Fruit fly (Drosophila melanogaster) whole organism, embryonic: Measurements from ENCODE around the gene akirin.
A peak's percentile ranks its signal among the peaks of the same experiment; 100 is the strongest.

Source experiments
- Bteb2 ChIP-seq: fragments of 200-800 bp; sonication (Bioruptor generic); optimal IDR thresholded peaks from 2 replicates; lab custom pipeline; 2016; ENCODE audit warnings: missing biosample characterization, missing genetic modification characterization
- CG14014 ChIP-seq: fragments of 200-800 bp; sonication (Bioruptor generic); IDR thresholded peaks from 2 replicates; pipeline ENCODE4 v1.3.6; 2022; ENCODE audit warnings: missing biosample characterization, missing genetic modification characterization
- CG14441 ChIP-seq: fragments of 200-800 bp; sonication (Bioruptor generic); IDR thresholded peaks from 2 replicates; pipeline ENCODE4 v1.3.6; 2022; ENCODE audit warnings: missing biosample characterization, missing genetic modification characterization
- CG14860 ChIP-seq: fragments of 200-800 bp; sonication (Bioruptor generic); IDR thresholded peaks from 3 replicates; pipeline ENCODE4 v1.3.6; 2022; ENCODE audit warnings: missing biosample characterization, missing genetic modification characterization; ENCODE audit not compliant: partially characterized antibody
- CG17328 ChIP-seq: fragments of 200-800 bp; sonication (Bioruptor generic); IDR thresholded peaks from 2 replicates; pipeline ENCODE4 v1.3.6; 2022; ENCODE audit warnings: missing biosample characterization, missing genetic modification characterization
- CG17359 ChIP-seq: fragments of 200-800 bp; sonication (Bioruptor generic); optimal IDR thresholded peaks from 3 replicates; lab custom pipeline; 2018; ENCODE audit warnings: missing biosample characterization, mild to moderate bottlenecking, missing genetic modification characterization, moderate library complexity
- CG18599 ChIP-seq: fragments of 200-800 bp; sonication (Bioruptor generic); optimal IDR thresholded peaks from 3 replicates; lab custom pipeline; 2017; ENCODE audit warnings: missing biosample characterization, missing genetic modification characterization, mild to moderate bottlenecking, moderate library complexity, missing genetic modification reagents
- CG2678 ChIP-seq: fragments of 200-800 bp; sonication (Bioruptor generic); optimal IDR thresholded peaks from 3 replicates; lab custom pipeline; 2019; ENCODE audit warnings: missing biosample characterization, mild to moderate bottlenecking, missing genetic modification characterization, moderate library complexity
- CG2875 ChIP-seq: fragments of 200-800 bp; sonication (Bioruptor generic); optimal IDR thresholded peaks from 2 replicates; lab custom pipeline; 2017; ENCODE audit warnings: missing biosample characterization, mild to moderate bottlenecking, missing genetic modification characterization, missing genetic modification reagents
- CG32532 ChIP-seq: fragments of 200-800 bp; sonication (Bioruptor generic); IDR thresholded peaks from 2 replicates; pipeline ENCODE4 v1.3.6; 2022; ENCODE audit warnings: missing biosample characterization, missing genetic modification characterization
- CG34376 ChIP-seq: fragments of 200-800 bp; sonication (Bioruptor generic); optimal IDR thresholded peaks from 2 replicates; lab custom pipeline; 2018; ENCODE audit warnings: missing biosample characterization, mild to moderate bottlenecking, missing genetic modification characterization
- CG4404 ChIP-seq: fragments of 200-800 bp; sonication (Bioruptor generic); IDR thresholded peaks from 2 replicates; pipeline ENCODE4 v1.3.6; 2022; ENCODE audit warnings: missing biosample characterization, missing genetic modification characterization
- CG6683 ChIP-seq: fragments of 200-800 bp; sonication (Bioruptor generic); optimal IDR thresholded peaks from 2 replicates; lab custom pipeline; 2017; ENCODE audit warnings: missing biosample characterization, mild to moderate bottlenecking, missing genetic modification characterization, missing genetic modification reagents
- CG7372 ChIP-seq: fragments of 200-800 bp; sonication (Bioruptor generic); IDR thresholded peaks from 2 replicates; pipeline ENCODE4 v1.3.6; 2022; ENCODE audit warnings: missing biosample characterization, missing genetic modification characterization
- GATAe ChIP-seq: fragments of 200-800 bp; sonication (Bioruptor generic); conservative IDR thresholded peaks from 2 replicates; pipeline ENCODE4 v1.3.6; 2022; ENCODE audit warnings: missing biosample characterization, missing genetic modification characterization
- HmgZ ChIP-seq: fragments of 200-800 bp; sonication (Bioruptor generic); optimal IDR thresholded peaks from 2 replicates; lab custom pipeline; 2018; ENCODE audit warnings: missing biosample characterization, mild to moderate bottlenecking, missing genetic modification characterization
- Hr78 ChIP-seq, 2 experiments: fragments of 200-800 bp in 1 of 2; fragments of >200 bp in 1 of 2; sonication (Bioruptor generic) in 1 of 2; optimal IDR thresholded peaks; 2 replicates each; lab custom pipeline; 2017 to 2019; ENCODE audit warnings: missing biosample characterization in 2 of 2, missing genetic modification characterization in 2 of 2, mild to moderate bottlenecking in 1 of 2, moderate library complexity in 1 of 2
- al ChIP-seq: fragments of 200-800 bp; sonication (Bioruptor generic); IDR thresholded peaks from 2 replicates; pipeline ENCODE4 v1.3.6; 2022; ENCODE audit warnings: missing biosample characterization, missing genetic modification characterization
- aop ChIP-seq: fragments of 200-800 bp; sonication (Bioruptor generic); IDR thresholded peaks from 2 replicates; pipeline ENCODE4 v1.3.6; 2022; ENCODE audit warnings: missing biosample characterization, missing genetic modification characterization
- ase ChIP-seq: fragments of 200-800 bp; sonication (Bioruptor generic); IDR thresholded peaks from 3 replicates; pipeline ENCODE4 v1.3.6; 2022; ENCODE audit warnings: missing biosample characterization, missing genetic modification characterization
- ash1 ChIP-seq: fragments of 200-800 bp; sonication (Bioruptor generic); optimal IDR thresholded peaks from 2 replicates; lab custom pipeline; 2018; ENCODE audit warnings: missing biosample characterization, mild to moderate bottlenecking, missing genetic modification characterization
- bab2 ChIP-seq: fragments of 200-800 bp; sonication (Bioruptor generic); optimal IDR thresholded peaks from 2 replicates; lab custom pipeline; 2016; ENCODE audit warnings: missing biosample characterization, missing genetic modification characterization
- dati ChIP-seq: fragments of 200-800 bp; sonication (Bioruptor generic); IDR thresholded peaks from 2 replicates; pipeline ENCODE4 v1.3.6; 2022; ENCODE audit warnings: missing biosample characterization, missing genetic modification characterization
- emc ChIP-seq: fragments of 200-800 bp; sonication (Bioruptor generic); optimal IDR thresholded peaks from 2 replicates; lab custom pipeline; 2016; ENCODE audit warnings: missing biosample characterization, missing genetic modification characterization
- ewg ChIP-seq: fragments of 200-800 bp; sonication (Bioruptor generic); optimal IDR thresholded peaks from 3 replicates; lab custom pipeline; 2017; ENCODE audit warnings: mild to moderate bottlenecking, missing biosample characterization, missing genetic modification reagents, missing genetic modification characterization
- exex ChIP-seq: fragments of 200-800 bp; sonication (Bioruptor generic); optimal IDR thresholded peaks from 4 replicates; lab custom pipeline; 2018; ENCODE audit warnings: missing biosample characterization, mild to moderate bottlenecking, missing genetic modification characterization, moderate library complexity
- grn ChIP-seq: fragments of 200-800 bp; sonication (Bioruptor generic); optimal IDR thresholded peaks from 3 replicates; lab custom pipeline; 2017; ENCODE audit warnings: missing biosample characterization, missing genetic modification characterization
- gsb ChIP-seq: fragments of 200-800 bp; sonication (Bioruptor generic); IDR thresholded peaks from 2 replicates; pipeline ENCODE4 v1.3.6; 2022; ENCODE audit warnings: missing biosample characterization, missing genetic modification characterization
- h ChIP-seq: fragments of >200 bp; optimal IDR thresholded peaks from 2 replicates; lab custom pipeline; 2017
- ham ChIP-seq: fragments of 200-800 bp; sonication (Bioruptor generic); IDR thresholded peaks from 2 replicates; pipeline ENCODE4 v1.3.6; 2022; ENCODE audit warnings: missing biosample characterization, missing genetic modification characterization
- hkb ChIP-seq, 2 experiments: fragments of 200-800 bp in 1 of 2; fragments of >200 bp in 1 of 2; sonication (Bioruptor generic) in 1 of 2; IDR thresholded peaks in 1 of 2; optimal IDR thresholded peaks in 1 of 2; 2 replicates each; pipeline versions ENCODE4 v1.3.6 to Lab custom; 2017 to 2022; ENCODE audit warnings: missing biosample characterization in 1 of 2, missing genetic modification characterization in 1 of 2
- jigr1 ChIP-seq: fragments of 200-800 bp; sonication (Bioruptor generic); IDR thresholded peaks from 3 replicates; pipeline ENCODE4 v1.3.6; 2022; ENCODE audit warnings: missing biosample characterization, missing genetic modification characterization
- lola ChIP-seq, 3 experiments: fragments of >200 bp in 2 of 3; fragments of 200-800 bp in 1 of 3; sonication (Bioruptor generic) in 1 of 3; optimal IDR thresholded peaks; 2 replicates each; lab custom pipeline; 2017 to 2019; ENCODE audit warnings: missing biosample characterization in 3 of 3, missing genetic modification characterization in 3 of 3, mild to moderate bottlenecking in 1 of 3, moderate library complexity in 1 of 3
- maf-S ChIP-seq: fragments of 200-800 bp; sonication (Bioruptor generic); optimal IDR thresholded peaks from 2 replicates; lab custom pipeline; 2016; ENCODE audit warnings: missing biosample characterization, missing genetic modification characterization
- nom ChIP-seq: fragments of 200-800 bp; sonication (Bioruptor generic); optimal IDR thresholded peaks from 2 replicates; lab custom pipeline; 2017; ENCODE audit warnings: missing biosample characterization, missing genetic modification characterization, mild to moderate bottlenecking, moderate library complexity, missing genetic modification reagents
- onecut ChIP-seq: fragments of 200-800 bp; sonication (Bioruptor generic); IDR thresholded peaks from 2 replicates; pipeline ENCODE4 v1.3.6; 2022; ENCODE audit warnings: missing biosample characterization, missing genetic modification characterization
- sens ChIP-seq: fragments of 200-800 bp; sonication (Bioruptor generic); peaks from one replicate; lab custom pipeline; 2016; ENCODE audit warnings: missing biosample characterization, missing genetic modification characterization
- sens-2 ChIP-seq: fragments of 200-800 bp; sonication (Bioruptor generic); IDR thresholded peaks from 2 replicates; pipeline ENCODE4 v1.3.6; 2022; ENCODE audit warnings: missing biosample characterization, missing genetic modification characterization
- sug ChIP-seq: fragments of 200-800 bp; optimal IDR thresholded peaks from 2 replicates; lab custom pipeline; 2019; ENCODE audit warnings: missing biosample characterization, mild to moderate bottlenecking, missing genetic modification characterization, moderate library complexity
- tna ChIP-seq: fragments of 200-800 bp; sonication (Bioruptor generic); IDR thresholded peaks from 2 replicates; pipeline ENCODE4 v1.3.6; 2022; ENCODE audit warnings: missing biosample characterization, missing genetic modification characterization; ENCODE audit not compliant: partially characterized antibody
- toy ChIP-seq: fragments of 200-800 bp; sonication (Bioruptor generic); IDR thresholded peaks from 2 replicates; pipeline ENCODE4 v1.3.6; 2022; ENCODE audit warnings: missing biosample characterization, missing genetic modification characterization
- vnd ChIP-seq: fragments of 200-800 bp; sonication (Bioruptor generic); IDR thresholded peaks from 3 replicates; pipeline ENCODE4 v1.3.6; 2022; ENCODE audit warnings: missing biosample characterization, missing genetic modification characterization; ENCODE audit not compliant: partially characterized antibody
- zfh2 ChIP-seq: fragments of 200-800 bp; sonication (Bioruptor generic); optimal IDR thresholded peaks from 2 replicates; lab custom pipeline; 2016; ENCODE audit warnings: missing biosample characterization, missing genetic modification characterization

Gene akirin

DNA sequence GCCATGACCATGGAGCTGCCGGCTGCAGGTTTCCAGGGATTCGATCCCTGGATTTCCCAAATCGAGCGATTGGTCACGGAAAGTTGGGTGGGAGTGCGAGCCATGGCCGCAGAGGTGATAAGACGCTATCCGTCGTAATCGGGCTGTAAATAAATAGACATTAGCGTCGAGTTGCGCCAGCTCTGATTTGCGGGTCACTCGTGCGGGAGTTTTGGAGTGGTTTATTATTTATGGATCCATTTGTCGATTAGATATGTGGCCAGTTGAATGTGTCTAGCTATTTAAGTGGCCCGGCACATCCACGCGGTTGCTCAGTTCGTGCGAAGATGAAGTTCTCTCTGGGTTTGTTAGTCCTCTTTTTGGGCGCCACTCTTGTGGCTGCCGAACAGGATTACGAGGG is 28.3 kb downstream of the akirin start, which contains the start of gene CG8562 (continued):
- TF ChIP-seq sens-2 (GFP tag; lab: Robert Waterston, UW) (peak; percentile 69; the same call in 1 of the 2 replicates), exex (tag; lab: Kevin White, UChicago) (peak; percentile 94), HmgZ (no peak), aop (GFP tag; lab: Robert Waterston, UW) (no peak), maf-S (no peak), al (GFP tag; lab: Robert Waterston, UW) (no peak), CG32532 (no peak), sug (tag; lab: Kevin White, UChicago) (peak; percentile 44), CG34376 (GFP tag; lab: Kevin White, UChicago) (peak; percentile 13), vnd (GFP tag; lab: Robert Waterston, UW) (peak; percentile 43; the same call in 2 of the 3 replicates), GATAe (GFP tag; lab: Robert Waterston, UW) (peak; percentile 52; the same call in 1 of the 2 replicates)

- TF ChIP-seq CG14441 (no peak), exex (tag; lab: Kevin White, UChicago) (peak; percentile 13)
- TF ChIP-seq, all 482 proteins: peak for 1
These were observed 30.1 kb downstream of the akirin start, which contains the start of gene CG18417 for dm6 chr3L:7399770-7400169. Gene CG18417 (plus strand): TSS chr3L:7400070.

- TF ChIP-seq CG18599 (GFP tag; lab: Kevin White, UChicago) (peak; percentile 13), CG14014 (GFP tag; lab: Robert Waterston, UW) (no peak), ham (no peak), GATAe (GFP tag; lab: Robert Waterston, UW) (peak; percentile 26; the same call in 1 of the 2 replicates), exex (tag; lab: Kevin White, UChicago) (peak; percentile 89), sens (GFP tag; lab: Kevin White, UChicago) (peak; percentile 21), vnd (GFP tag; lab: Robert Waterston, UW) (peak; percentile 52; the same call in 2 of the 3 replicates), zfh2 (no peak), grn (GFP tag; lab: Kevin White, UChicago) (peak; percentile 27), CG17328 (no peak), sug (tag; lab: Kevin White, UChicago) (peak; percentile 46)
These were observed 32.3 kb downstream of the akirin start for dm6 chr3L:7401972-7402371.

DNA sequence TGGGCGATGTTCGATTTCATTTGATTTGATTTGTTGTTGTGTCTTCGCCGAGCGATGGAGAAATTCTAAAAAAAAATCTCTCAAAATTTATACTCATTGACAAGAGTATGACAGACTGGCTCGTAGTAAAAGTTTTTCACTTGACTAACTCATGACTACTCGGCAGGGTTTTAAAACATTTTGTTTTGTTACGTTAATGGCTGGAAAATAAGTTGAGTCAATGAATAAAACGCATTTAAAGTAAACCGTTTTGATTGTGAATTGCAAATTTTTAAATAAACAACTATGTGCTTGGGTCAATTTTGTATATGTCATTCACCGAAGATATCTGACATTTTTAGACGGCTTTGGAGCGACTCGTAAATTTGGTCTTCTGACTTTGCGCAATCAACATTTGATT is 34.4 kb downstream of the akirin start, which contains the start of gene CG8560:
Gene CG8560, minus strand, starts transcription at position 101 of the 400 bp plus-strand sequence.
- peak; percentile 19; the same call in 1 of the 3 replicates for TF ChIP-seq CG14860 (GFP tag; lab: Robert Waterston, UW)
- no peak for TF ChIP-seq Hr78 (GFP tag; optimal IDR thresholded peaks at IDR 0.05; lab: Kevin White, UChicago)

DNA sequence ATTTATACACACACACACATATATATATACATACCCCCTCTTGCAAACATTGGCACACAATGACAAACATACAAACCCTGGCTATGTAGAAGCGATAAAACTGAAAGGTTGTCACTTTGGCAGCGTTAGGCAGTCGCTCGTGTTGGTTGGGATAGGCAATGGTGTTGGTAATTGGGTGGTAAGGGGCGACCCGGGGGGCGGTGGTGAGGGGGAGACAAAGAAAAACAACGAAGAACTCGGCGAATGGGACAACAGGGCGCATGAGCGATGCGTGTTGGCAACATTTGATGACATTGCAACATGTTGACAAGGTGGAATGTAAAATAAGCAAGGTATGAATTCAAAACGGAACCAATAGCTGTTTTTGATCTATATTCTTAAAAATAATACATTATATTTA is 52.9 kb downstream of the akirin start:
- TF ChIP-seq gsb (GFP tag; lab: Robert Waterston, UW) (no peak), bab2 (GFP tag; lab: Kevin White, UChicago) (no peak), CG7372 (GFP tag; lab: Robert Waterston, UW) (peak; percentile 69), hkb (optimal IDR thresholded peaks at IDR 0.05; lab: Kevin White, UChicago) (no peak), hkb (GFP tag; IDR thresholded peaks at IDR 0.05; lab: Robert Waterston, UW) (no peak), tna (no peak), CG6683 (GFP tag; lab: Kevin White, UChicago) (no peak), nom (GFP tag; lab: Kevin White, UChicago) (no peak), Bteb2 (GFP tag; lab: Kevin White, UChicago) (no peak), emc (no peak), ash1 (no peak), dati (GFP tag; lab: Robert Waterston, UW) (no peak), CG2875 (no peak), ewg (GFP tag; lab: Kevin White, UChicago) (peak; percentile 91), toy (GFP tag; lab: Robert Waterston, UW) (no peak), CG17359 (tag; lab: Kevin White, UChicago) (no peak), lola (GFP tag; optimal IDR thresholded peaks at IDR 0.05; lab: Kevin White, UChicago) (no peak), CG2678 (no peak), h (no peak), onecut (no peak), CG4404 (GFP tag; lab: Robert Waterston, UW) (no peak), ase (GFP tag; lab: Robert Waterston, UW) (no peak), jigr1 (GFP tag; lab: Robert Waterston, UW) (no peak)
